Worm (Caenorhabditis elegans): ENCODE results near the gene chat-1.
A peak's percentile ranks its signal among the peaks of the same experiment; 100 is the strongest.

chat-1 gene

ce11 chrIV:4470885-4471772 is 24.0 kb downstream of the chat-1 start (continued):
- no peak for TF ChIP-seq die-1 (tag; optimal IDR thresholded peaks at IDR 0.05)
- TF ChIP-seq gei-17 (GFP tag; optimal IDR thresholded peaks at IDR 0.05), result no peak
- TF ChIP-seq akir-1 (GFP tag; optimal IDR thresholded peaks at IDR 0.05), result no peak
- TF ChIP-seq F23B12.7 (tag; optimal IDR thresholded peaks at IDR 0.05; ENCODE audit: insufficient read depth), result peak; percentile 10
- TF ChIP-seq aptf-3 (GFP tag; IDR thresholded peaks at IDR 0.05), result 0 out of 2 replicates have a peak, but pooled peaks have one; percentile 34
- no peak for TF ChIP-seq attf-6 (GFP tag; IDR thresholded peaks at IDR 0.05)
- TF ChIP-seq snpc-4 (GFP tag; optimal IDR thresholded peaks at IDR 0.05), result no peak
- peak in 1 of 4 experiments; percentile 11 for TF ChIP-seq snpc-4 (tag; optimal IDR thresholded peaks at IDR 0.05)
- TF ChIP-seq B0261.1 (tag; optimal IDR thresholded peaks at IDR 0.05), result no peak
- peak; percentile 65; the same call in 1 of the 2 replicates for TF ChIP-seq egl-44 (GFP tag; IDR thresholded peaks at IDR 0.05)
- TF ChIP-seq dpl-1 (GFP tag; optimal IDR thresholded peaks at IDR 0.05), result peak; percentile 4
- no peak for TF ChIP-seq ceh-27 (GFP tag; optimal IDR thresholded peaks at IDR 0.05)
- no peak for TF ChIP-seq F39B2.1 (GFP tag; IDR thresholded peaks at IDR 0.05)
- no peak for TF ChIP-seq dpff-1 (tag; optimal IDR thresholded peaks at IDR 0.05)
- TF ChIP-seq cebp-2 (GFP tag; IDR thresholded peaks at IDR 0.05), result 0 out of 2 replicates have a peak, but pooled peaks have one; percentile 11
- peak; percentile 70 for TF ChIP-seq lin-54 (GFP tag; optimal IDR thresholded peaks at IDR 0.05)
- TF ChIP-seq zim-3 (tag; optimal IDR thresholded peaks at IDR 0.05), result peak; percentile 25
- no peak for TF ChIP-seq nhr-90 (tag; optimal IDR thresholded peaks at IDR 0.05)
- peak; percentile 63 for TF ChIP-seq nfyb-1 (GFP tag; IDR thresholded peaks at IDR 0.05)
- no peak for TF ChIP-seq ztf-18 (tag; optimal IDR thresholded peaks at IDR 0.05)
- TF ChIP-seq tbp1 (GFP tag; optimal IDR thresholded peaks at IDR 0.05), result peak; percentile 20
- no peak for TF ChIP-seq lin-35 (GFP tag; optimal IDR thresholded peaks at IDR 0.05)
- no peak for TF ChIP-seq ztf-3 (GFP tag; optimal IDR thresholded peaks at IDR 0.05)
- TF ChIP-seq F22D6.2 (tag; optimal IDR thresholded peaks at IDR 0.05), result no peak
- TF ChIP-seq mel-28 (tag; optimal IDR thresholded peaks at IDR 0.05; ENCODE audit: borderline replicate concordance), result no peak
- peak; percentile 57 for TF ChIP-seq nhr-80 (tag; optimal IDR thresholded peaks at IDR 0.05)
- no peak for TF ChIP-seq egl-18 (GFP tag; IDR thresholded peaks at IDR 0.05)
- no peak for TF ChIP-seq Y53F4B.3 (GFP tag; IDR thresholded peaks at IDR 0.05)
- peak; percentile 18; the same call in 1 of the 2 replicates for TF ChIP-seq dox-1 (GFP tag; IDR thresholded peaks at IDR 0.05)
- TF ChIP-seq Y95B8A.8 (GFP tag; IDR thresholded peaks at IDR 0.05), result no peak; the same call in 1 of the 2 replicates
- no peak for TF ChIP-seq let-526 (GFP tag; IDR thresholded peaks at IDR 0.05)
- peak; percentile 64 for TF ChIP-seq attf-5 (GFP tag; optimal IDR thresholded peaks at IDR 0.05)
- TF ChIP-seq bed-2 (GFP tag; IDR thresholded peaks at IDR 0.05), result 0 out of 2 replicates have a peak, but pooled peaks have one; percentile 22
- TF ChIP-seq rpc-1 (optimal IDR thresholded peaks at IDR 0.05), result no peak
- TF ChIP-seq rpc-1 (tag; optimal IDR thresholded peaks at IDR 0.05), result no peak
- TF ChIP-seq ZK185.1 (tag; optimal IDR thresholded peaks at IDR 0.05; ENCODE audit: poor library complexity, severe bottlenecking), result no peak
- no peak for TF ChIP-seq athp-1 (tag; optimal IDR thresholded peaks at IDR 0.05)
- peak; percentile 47 for TF ChIP-seq F52B5.7 (tag; optimal IDR thresholded peaks at IDR 0.05)
- TF ChIP-seq Y67H2A.10 (GFP tag; conservative IDR thresholded peaks at IDR 0.05), result no peak
- peak; percentile 84 for TF ChIP-seq egrh-3 (GFP tag; IDR thresholded peaks at IDR 0.05)
- no peak for TF ChIP-seq unc-62 (GFP tag; optimal IDR thresholded peaks at IDR 0.05)
- TF ChIP-seq repo-1 (tag; optimal IDR thresholded peaks at IDR 0.05), result no peak
- no peak for TF ChIP-seq attf-3 (GFP tag; conservative IDR thresholded peaks at IDR 0.05)
- no peak for TF ChIP-seq C17E4.6 (GFP tag; IDR thresholded peaks at IDR 0.05)
- TF ChIP-seq F57C9.4 (tag; optimal IDR thresholded peaks at IDR 0.05), result peak; percentile 60
- TF ChIP-seq hlh-26 (GFP tag; conservative IDR thresholded peaks at IDR 0.05), result no peak
- peak; percentile 11; the same call in 1 of the 2 replicates for TF ChIP-seq madf-3 (GFP tag; IDR thresholded peaks at IDR 0.05)
- TF ChIP-seq ztf-22 (GFP tag; optimal IDR thresholded peaks at IDR 0.05), result no peak

Data from whole organism, young adult.